Fruit fly (Drosophila melanogaster) whole organism, wandering third instar larva: ENCODE results near the gene CG14721.

Experiments used
- Abd-B ChIP-seq: fragments of >200 bp; optimal IDR thresholded peaks from 2 replicates; lab custom pipeline; 2017; ENCODE audit warnings: missing biosample characterization, missing genetic modification characterization
- Hr78 ChIP-seq: fragments of >200 bp; optimal IDR thresholded peaks from 2 replicates; lab custom pipeline; 2017; ENCODE audit warnings: missing biosample characterization, missing genetic modification characterization
- N ChIP-seq: fragments of >200 bp; optimal IDR thresholded peaks from 2 replicates; lab custom pipeline; 2018; ENCODE audit warnings: missing biosample characterization, missing external identifiers, missing genetic modification characterization
- OdsH ChIP-seq: fragments of 200-800 bp; sonication (Bioruptor generic); optimal IDR thresholded peaks from 2 replicates; lab custom pipeline; 2016; ENCODE audit warnings: missing biosample characterization, mild to moderate bottlenecking, missing genetic modification characterization
- br ChIP-seq: fragments of 200-800 bp; sonication (Bioruptor generic); optimal IDR thresholded peaks from 2 replicates; lab custom pipeline; 2016; ENCODE audit warnings: missing biosample characterization, missing genetic modification characterization
- fru ChIP-seq: fragments of 200-800 bp; sonication (Bioruptor generic); optimal IDR thresholded peaks from 3 replicates; lab custom pipeline; 2016; ENCODE audit warnings: missing biosample characterization, mild to moderate bottlenecking, missing genetic modification characterization
- tai ChIP-seq: sonication (Bioruptor generic); optimal IDR thresholded peaks from 2 replicates; lab custom pipeline; 2016; ENCODE audit warnings: missing biosample characterization, missing genetic modification characterization

dm6 chr3R:11760669-11761387 lies 25.6 kb downstream of the CG14721 start:
- peak; percentile 20 for TF ChIP-seq Hr78 (GFP tag; lab: Kevin White, UChicago)
- TF ChIP-seq N (GFP tag; lab: Kevin White, UChicago): no peak
- TF ChIP-seq tai (GFP tag; lab: Kevin White, UChicago): peak; percentile 99
- peak; percentile 100 for TF ChIP-seq br (GFP tag; lab: Kevin White, UChicago)
- peak; percentile 100 for TF ChIP-seq OdsH (GFP tag; lab: Kevin White, UChicago)
- peak; percentile 100 for TF ChIP-seq fru
- no peak for TF ChIP-seq Abd-B (GFP tag; lab: Kevin White, UChicago)
